Worm (Caenorhabditis elegans) whole organism, young adult: ENCODE results near the gene ctr-9.

ENCODE experiments used
- B0019.2 ChIP-seq: fragments of 200-800 bp; sonication (Bioruptor generic); conservative IDR thresholded peaks from 2 replicates; pipeline ENCODE4 v1.3.6; 2022; ENCODE audit warnings: missing genetic modification reagents, missing genetic modification characterization, missing compliant biosample characterization
- B0035.1 ChIP-seq: sonication (generic microtip); optimal IDR thresholded peaks from 2 replicates; lab custom pipeline; 2016; ENCODE audit warnings: missing genetic modification characterization, mild to moderate bottlenecking, missing compliant biosample characterization, missing genotype, missing genetic modification reagents
- C17E4.6 ChIP-seq: fragments of 200-800 bp; sonication (Bioruptor generic); IDR thresholded peaks from 2 replicates; pipeline ENCODE4 v1.3.6; 2022; ENCODE audit warnings: missing genetic modification reagents, missing genetic modification characterization, missing compliant biosample characterization
- D2030.7 ChIP-seq: fragments of 200-800 bp; sonication (Bioruptor generic); IDR thresholded peaks from 2 replicates; pipeline ENCODE4 v1.3.6; 2022; ENCODE audit warnings: missing genetic modification reagents, missing genetic modification characterization, missing compliant biosample characterization
- F10E7.11 ChIP-seq: sonication (generic microtip); optimal IDR thresholded peaks from 2 replicates; lab custom pipeline; 2017; ENCODE audit warnings: mild to moderate bottlenecking, missing genetic modification characterization, moderate library complexity, missing compliant biosample characterization
- F22D6.2 ChIP-seq: sonication (generic microtip); optimal IDR thresholded peaks from 2 replicates; lab custom pipeline; 2016; ENCODE audit warnings: mild to moderate bottlenecking, missing genetic modification characterization, missing compliant biosample characterization
- F23B12.7 ChIP-seq: sonication (generic microtip); optimal IDR thresholded peaks from 2 replicates; lab custom pipeline; 2017; ENCODE audit warnings: missing genetic modification characterization, mild to moderate bottlenecking, missing compliant biosample characterization, antibody characterized with exemption, moderate library complexity; ENCODE audit not compliant: insufficient read depth
- F37B4.10 ChIP-seq: fragments of 200-800 bp; sonication (Bioruptor generic); IDR thresholded peaks from 2 replicates; pipeline ENCODE4 v1.3.6; 2022; ENCODE audit warnings: missing genetic modification characterization, missing compliant biosample characterization
- Y56A3A.18 ChIP-seq: fragments of 200-800 bp; sonication (Bioruptor generic); IDR thresholded peaks from 2 replicates; pipeline ENCODE4 v1.3.6; 2022; ENCODE audit warnings: missing genetic modification reagents, missing genetic modification characterization, missing compliant biosample characterization
- Y79H2A.3 ChIP-seq: fragments of 200-800 bp; sonication (Bioruptor generic); conservative IDR thresholded peaks from 2 replicates; pipeline ENCODE4 v1.3.6; 2022; ENCODE audit warnings: missing genetic modification reagents, missing genetic modification characterization, missing compliant biosample characterization
- ZK185.1 ChIP-seq: sonication (generic microtip); optimal IDR thresholded peaks from 2 replicates; lab custom pipeline; 2016; ENCODE audit warnings: mild to moderate bottlenecking, missing genetic modification characterization, missing compliant biosample characterization; ENCODE audit not compliant: poor library complexity, severe bottlenecking
- aptf-2 ChIP-seq: fragments of 200-800 bp; sonication (Bioruptor generic); conservative IDR thresholded peaks from 2 replicates; pipeline ENCODE4 v1.3.6; 2022; ENCODE audit warnings: missing genetic modification reagents, missing genetic modification characterization, missing compliant biosample characterization
- atf-7 ChIP-seq: sonication (generic microtip); optimal IDR thresholded peaks from 2 replicates; lab custom pipeline; 2017; ENCODE audit warnings: mild to moderate bottlenecking, missing genetic modification characterization, missing compliant biosample characterization
- athp-1 ChIP-seq: sonication (generic microtip); optimal IDR thresholded peaks from 2 replicates; lab custom pipeline; 2017; ENCODE audit warnings: mild to moderate bottlenecking, missing genetic modification characterization, missing compliant biosample characterization
- ceh-100 ChIP-seq: fragments of 200-800 bp; sonication (Bioruptor generic); IDR thresholded peaks from 2 replicates; pipeline ENCODE4 v1.3.6; 2022; ENCODE audit warnings: missing genetic modification reagents, missing genetic modification characterization, missing compliant biosample characterization
- ceh-27 ChIP-seq: fragments of 200-800 bp; sonication (Bioruptor generic); optimal IDR thresholded peaks from 2 replicates; lab custom pipeline; 2018; ENCODE audit warnings: mild to moderate bottlenecking, missing genetic modification characterization, moderate library complexity, missing compliant biosample characterization
- ceh-40 ChIP-seq: fragments of 200-800 bp; sonication (Bioruptor generic); IDR thresholded peaks from 2 replicates; pipeline ENCODE4 v1.3.6; 2022; ENCODE audit warnings: missing genetic modification characterization, missing compliant biosample characterization
- ceh-79 ChIP-seq: sonication (generic microtip); optimal IDR thresholded peaks from 2 replicates; lab custom pipeline; 2017; ENCODE audit warnings: mild to moderate bottlenecking, missing genetic modification characterization, missing compliant biosample characterization
- ceh-91 ChIP-seq: fragments of 200-800 bp; sonication (Bioruptor generic); IDR thresholded peaks from 2 replicates; pipeline ENCODE4 v1.3.6; 2022; ENCODE audit warnings: missing genetic modification reagents, missing genetic modification characterization, missing compliant biosample characterization
- die-1 ChIP-seq: sonication (generic microtip); optimal IDR thresholded peaks from 2 replicates; lab custom pipeline; 2016; ENCODE audit warnings: missing genotype, mild to moderate bottlenecking, missing genetic modification characterization, missing compliant biosample characterization
- dox-1 ChIP-seq: fragments of 200-800 bp; sonication (Bioruptor generic); IDR thresholded peaks from 2 replicates; pipeline ENCODE4 v1.3.6; 2022; ENCODE audit warnings: missing genetic modification reagents, missing genetic modification characterization, missing compliant biosample characterization
- efl-1 ChIP-seq: fragments of 150-350 bp; optimal IDR thresholded peaks from 2 replicates; lab custom pipeline; 2014; ENCODE audit warnings: missing biosample characterization, missing genetic modification reagents, missing genetic modification characterization
- egrh-3 ChIP-seq: fragments of 200-800 bp; sonication (Bioruptor generic); IDR thresholded peaks from 2 replicates; pipeline ENCODE4 v1.3.6; 2022; ENCODE audit warnings: missing genetic modification reagents, missing genetic modification characterization, missing compliant biosample characterization
- ekl-4 ChIP-seq: fragments of 200-800 bp; sonication (Bioruptor generic); IDR thresholded peaks from 2 replicates; pipeline ENCODE4 v1.3.6; 2022; ENCODE audit warnings: missing genetic modification reagents, missing genetic modification characterization, missing compliant biosample characterization
- let-607 ChIP-seq, 2 experiments: fragments of 200-800 bp in 1 of 2; sonication (Bioruptor generic) in 1 of 2; sonication (generic microtip) in 1 of 2; optimal IDR thresholded peaks; 2 replicates each; lab custom pipeline; 2016 to 2018; ENCODE audit warnings: mild to moderate bottlenecking in 2 of 2, missing compliant biosample characterization in 2 of 2, missing genetic modification characterization in 2 of 2, moderate library complexity in 2 of 2, missing genotype in 1 of 2
- lin-35 ChIP-seq, 3 experiments: fragments of 150-350 bp in 2 of 3; sonication (generic microtip) in 1 of 3; optimal IDR thresholded peaks; 2 replicates each; lab custom pipeline; 2014 to 2018; ENCODE audit warnings: missing biosample characterization in 3 of 3, missing genetic modification characterization in 3 of 3, missing genetic modification reagents in 3 of 3
- lin-40 ChIP-seq: sonication (generic microtip); optimal IDR thresholded peaks from 2 replicates; lab custom pipeline; 2016; ENCODE audit warnings: missing genetic modification characterization, mild to moderate bottlenecking, missing compliant biosample characterization, missing genotype, missing genetic modification reagents
- lsl-1 ChIP-seq: fragments of 200-800 bp; sonication (Bioruptor generic); optimal IDR thresholded peaks from 2 replicates; lab custom pipeline; 2018; ENCODE audit warnings: mild to moderate bottlenecking, missing genetic modification characterization, moderate library complexity, missing compliant biosample characterization
- madf-3 ChIP-seq: fragments of 200-800 bp; sonication (Bioruptor generic); IDR thresholded peaks from 2 replicates; pipeline ENCODE4 v1.3.6; 2022; ENCODE audit warnings: missing genetic modification reagents, missing genetic modification characterization, missing compliant biosample characterization
- madf-6 ChIP-seq: fragments of 200-800 bp; sonication (Bioruptor generic); IDR thresholded peaks from 2 replicates; pipeline ENCODE4 v1.3.6; 2022; ENCODE audit warnings: missing genetic modification reagents, missing genetic modification characterization, missing compliant biosample characterization
- mel-28 ChIP-seq: sonication (generic microtip); optimal IDR thresholded peaks from 2 replicates; lab custom pipeline; 2016; ENCODE audit warnings: borderline replicate concordance, mild to moderate bottlenecking, missing genetic modification characterization, missing compliant biosample characterization
- mes-4 ChIP-seq: sonication (generic microtip); optimal IDR thresholded peaks from 2 replicates; lab custom pipeline; 2016; ENCODE audit warnings: missing genotype, missing genetic modification characterization, missing compliant biosample characterization
- mxl-1 ChIP-seq: sonication (generic microtip); optimal IDR thresholded peaks from 2 replicates; lab custom pipeline; 2016; ENCODE audit warnings: missing genetic modification characterization, missing compliant biosample characterization
- nfya-2 ChIP-seq: fragments of 200-800 bp; sonication (Bioruptor generic); IDR thresholded peaks from 2 replicates; pipeline ENCODE4 v1.3.6; 2022; ENCODE audit warnings: missing genetic modification reagents, missing genetic modification characterization, missing compliant biosample characterization
- nfyb-1 ChIP-seq: fragments of 200-800 bp; sonication (Bioruptor generic); IDR thresholded peaks from 2 replicates; pipeline ENCODE4 v1.3.6; 2022; ENCODE audit warnings: missing genetic modification reagents, missing genetic modification characterization, missing compliant biosample characterization
- nhr-120 ChIP-seq: fragments of 200-800 bp; sonication (Bioruptor generic); IDR thresholded peaks from 2 replicates; pipeline ENCODE4 v1.3.6; 2022; ENCODE audit warnings: missing genetic modification characterization, missing compliant biosample characterization
- nhr-80 ChIP-seq: sonication (generic microtip); optimal IDR thresholded peaks from 2 replicates; lab custom pipeline; 2016; ENCODE audit warnings: missing genetic modification characterization, missing compliant biosample characterization
- pbrm-1 ChIP-seq: fragments of 200-800 bp; sonication (Bioruptor generic); IDR thresholded peaks from 2 replicates; pipeline ENCODE4 v1.3.6; 2022; ENCODE audit warnings: missing genetic modification reagents, missing genetic modification characterization, missing compliant biosample characterization
- sea-2 ChIP-seq: fragments of 200-800 bp; sonication (Bioruptor generic); IDR thresholded peaks from 2 replicates; pipeline ENCODE4 v1.3.6; 2022; ENCODE audit warnings: missing genetic modification characterization, missing compliant biosample characterization
- snpc-4 ChIP-seq, 5 experiments: fragments of 150-350 bp in 1 of 5; sonication (generic microtip) in 4 of 5; optimal IDR thresholded peaks; 2 replicates each; lab custom pipeline; 2014 to 2018; ENCODE audit warnings: missing genetic modification characterization in 5 of 5, missing biosample characterization in 3 of 5, antibody characterized with exemption in 2 of 5, mild to moderate bottlenecking in 2 of 5, missing compliant biosample characterization in 2 of 5, missing genotype in 2 of 5, moderate library complexity in 2 of 5, missing genetic modification reagents in 1 of 5
- tbp1 ChIP-seq: fragments of 200-800 bp; sonication (Bioruptor generic); optimal IDR thresholded peaks from 2 replicates; lab custom pipeline; 2018; ENCODE audit warnings: mild to moderate bottlenecking, missing genetic modification characterization, missing compliant biosample characterization
- tbx-9 ChIP-seq: sonication (generic microtip); optimal IDR thresholded peaks from 2 replicates; lab custom pipeline; 2016; ENCODE audit warnings: borderline replicate concordance, missing genetic modification characterization, inconsistent platforms, missing compliant biosample characterization
- zfh-2 ChIP-seq: fragments of 200-800 bp; sonication (Bioruptor generic); conservative IDR thresholded peaks from 2 replicates; pipeline ENCODE4 v1.3.6; 2022; ENCODE audit warnings: missing genetic modification reagents, missing genetic modification characterization, missing compliant biosample characterization
- ztf-18 ChIP-seq: sonication (generic microtip); optimal IDR thresholded peaks from 2 replicates; lab custom pipeline; 2016; ENCODE audit warnings: missing genotype, mild to moderate bottlenecking, missing genetic modification characterization, missing compliant biosample characterization
- ztf-28 ChIP-seq: fragments of 200-800 bp; sonication (Bioruptor generic); IDR thresholded peaks from 2 replicates; pipeline ENCODE4 v1.3.6; 2022; ENCODE audit warnings: missing genetic modification reagents, missing genetic modification characterization, missing compliant biosample characterization
- ztf-6 ChIP-seq: fragments of 200-800 bp; sonication (Bioruptor generic); IDR thresholded peaks from 2 replicates; pipeline ENCODE4 v1.3.6; 2022; ENCODE audit warnings: missing genetic modification reagents, missing genetic modification characterization, missing compliant biosample characterization

The ctr-9 gene

ce11 chrIII:9443417-9444027, 47.7 kb upstream of the ctr-9 start, which contains the start of gene pir-2:
pir-2 (minus strand) TSS chrIII:9443634.
- TF ChIP-seq egrh-3 (GFP tag; lab: Robert Waterston, UW): 0 out of 2 replicates have a peak, but pooled peaks have one; percentile 9
- TF ChIP-seq tbx-9 (tag; lab: Kevin White, UChicago): no peak
- TF ChIP-seq dox-1 (GFP tag; lab: Robert Waterston, UW): peak; percentile 72
- 0 out of 2 replicates have a peak, but pooled peaks have one; percentile 20 for TF ChIP-seq ceh-100 (GFP tag; lab: Robert Waterston, UW)
- TF ChIP-seq mel-28 (tag; lab: Kevin White, UChicago): no peak
- peak; percentile 70 for TF ChIP-seq ceh-27 (GFP tag; lab: Kevin White, UChicago)
- 0 out of 2 replicates have a peak, but pooled peaks have one; percentile 10 for TF ChIP-seq C17E4.6 (GFP tag; lab: Robert Waterston, UW)
- 0 out of 2 replicates have a peak, but pooled peaks have one; percentile 27 for TF ChIP-seq B0019.2
- TF ChIP-seq pbrm-1 (GFP tag; lab: Robert Waterston, UW): peak; percentile 79
- peak; percentile 43 for TF ChIP-seq tbp1
- no peak for TF ChIP-seq mxl-1 (tag; lab: Kevin White, UChicago)
- no peak for TF ChIP-seq die-1 (tag; lab: Kevin White, UChicago)
- TF ChIP-seq ZK185.1 (tag; lab: Kevin White, UChicago): peak; percentile 41
- peak; percentile 76 for TF ChIP-seq lin-40 (tag; lab: Kevin White, UChicago)
- TF ChIP-seq ztf-28 (GFP tag; lab: Robert Waterston, UW): 0 out of 2 replicates have a peak, but pooled peaks have one; percentile 52
- TF ChIP-seq lsl-1 (GFP tag; lab: Kevin White, UChicago): peak; percentile 52
- TF ChIP-seq sea-2 (GFP tag; lab: Robert Waterston, UW): no peak
- no peak for TF ChIP-seq F10E7.11 (tag; lab: Kevin White, UChicago)
- TF ChIP-seq mes-4 (tag; lab: Kevin White, UChicago): no peak
- peak; percentile 85 for TF ChIP-seq madf-6 (GFP tag; lab: Robert Waterston, UW)
- TF ChIP-seq nfya-2: no peak
- 0 out of 2 replicates have a peak, but pooled peaks have one; percentile 36 for TF ChIP-seq aptf-2 (GFP tag; lab: Robert Waterston, UW)
- TF ChIP-seq ceh-79: no peak
- TF ChIP-seq B0035.1: no peak
- peak; percentile 3 to 89 (median 19) for TF ChIP-seq lin-35 (GFP tag; optimal IDR thresholded peaks at IDR 0.05; lab: Kevin White, UChicago)
- peak; percentile 73 for TF ChIP-seq ceh-91 (GFP tag; lab: Robert Waterston, UW)
- peak; percentile 62 for TF ChIP-seq ekl-4 (GFP tag; lab: Robert Waterston, UW)
- no peak for TF ChIP-seq F22D6.2 (tag; lab: Kevin White, UChicago)
- peak in 1 of 2 experiments; percentile 19 for TF ChIP-seq let-607 (tag; optimal IDR thresholded peaks at IDR 0.05; lab: Kevin White, UChicago)
- no peak for TF ChIP-seq Y79H2A.3 (GFP tag; lab: Robert Waterston, UW)
- no peak; the same call in 1 of the 2 replicates for TF ChIP-seq zfh-2 (GFP tag; lab: Robert Waterston, UW)
- TF ChIP-seq atf-7 (tag; lab: Kevin White, UChicago): no peak
- TF ChIP-seq athp-1 (tag; lab: Kevin White, UChicago): peak; percentile 52
- TF ChIP-seq D2030.7 (GFP tag; lab: Robert Waterston, UW): 0 out of 2 replicates have a peak, but pooled peaks have one; percentile 16
- peak; percentile 22 for TF ChIP-seq nhr-80 (tag; lab: Kevin White, UChicago)
- TF ChIP-seq F37B4.10 (GFP tag; lab: Robert Waterston, UW): no peak
- no peak for TF ChIP-seq nhr-120
- 0 out of 2 replicates have a peak, but pooled peaks have one; percentile 49 for TF ChIP-seq madf-3
- peak; percentile 87 for TF ChIP-seq nfyb-1 (GFP tag; lab: Robert Waterston, UW)
- TF ChIP-seq ztf-6 (GFP tag; lab: Robert Waterston, UW): no peak
- TF ChIP-seq efl-1 (GFP tag; lab: Kevin White, UChicago): peak; percentile 90
- no peak for TF ChIP-seq snpc-4 (GFP tag; optimal IDR thresholded peaks at IDR 0.05; lab: Kevin White, UChicago)
- TF ChIP-seq snpc-4 (tag; optimal IDR thresholded peaks at IDR 0.05; lab: Kevin White, UChicago): peak in 3 of 4 experiments; percentile 30 to 56 (median 53)
- peak; percentile 23 for TF ChIP-seq F23B12.7
- TF ChIP-seq Y56A3A.18: no peak
- no peak for TF ChIP-seq ceh-40 (GFP tag; lab: Robert Waterston, UW)
- TF ChIP-seq ztf-18 (tag; lab: Kevin White, UChicago): peak; percentile 46
